Worm (Caenorhabditis elegans): ENCODE data around the gene F58F9.6.

ce11 chrIV:6209337-6209736 is 28.1 kb downstream of the F58F9.6 start:
- TF ChIP-seq W03F9.2 (tag; optimal IDR thresholded peaks at IDR 0.05) = no peak
- TF ChIP-seq him-1 (tag; optimal IDR thresholded peaks at IDR 0.05) = no peak
- TF ChIP-seq dao-5 (tag; optimal IDR thresholded peaks at IDR 0.05) = no peak

Measured in whole organism, L4/young adult.